Fruit fly (Drosophila melanogaster): Measurements from ENCODE around the gene CG32055.

The CG32055 gene

dm6 chr3L:10220064-10220463, at the start of gene CG32055:
TSS of gene CG32055 (minus strand) at chr3L:10220164.
- TF ChIP-seq svp (GFP tag) (peak; percentile 53), CG3919 (GFP tag; optimal IDR thresholded peaks at IDR 0.05) (no peak), CG1621 (tag; optimal IDR thresholded peaks at IDR 0.05) (peak; percentile 6), Eip78C (GFP tag) (peak; percentile 14)

- TF ChIP-seq eg (GFP tag; IDR thresholded peaks at IDR 0.05) (no peak), ss (GFP tag; optimal IDR thresholded peaks at IDR 0.05) (peak in 1 of 2 experiments; percentile 40), CG3032 (tag; optimal IDR thresholded peaks at IDR 0.05) (peak; percentile 14), svp (GFP tag) (peak; percentile 83), CG7368 (GFP tag; optimal IDR thresholded peaks at IDR 0.05) (no peak), CG16779 (tag; optimal IDR thresholded peaks at IDR 0.05) (no peak), CG11294 (GFP tag; IDR thresholded peaks at IDR 0.05) (no peak), CG10669 (GFP tag; optimal IDR thresholded peaks at IDR 0.05) (peak; percentile 8), dac (GFP tag; optimal IDR thresholded peaks at IDR 0.05) (no peak), Blimp-1 (GFP tag; optimal IDR thresholded peaks at IDR 0.05) (no peak), CG15336 (GFP tag; IDR thresholded peaks at IDR 0.05) (no peak), CG6808 (GFP tag; optimal IDR thresholded peaks at IDR 0.05) (no peak), dsx (GFP tag; optimal IDR thresholded peaks at IDR 0.05; ENCODE audit: poor library complexity, severe bottlenecking) (no peak), Eip75B (GFP tag; optimal IDR thresholded peaks at IDR 0.05) (no peak), CG10631 (GFP tag; optimal IDR thresholded peaks at IDR 0.05) (peak; percentile 31), OdsH (GFP tag; optimal IDR thresholded peaks at IDR 0.05) (peak; percentile 9), CG8319 (GFP tag; optimal IDR thresholded peaks at IDR 0.05) (no peak), Hr38 (GFP tag; optimal IDR thresholded peaks at IDR 0.05) (no peak), Eip78C (GFP tag) (peak; percentile 88), spab (GFP tag; optimal IDR thresholded peaks at IDR 0.05) (no peak), CG8632 (GFP tag; optimal IDR thresholded peaks at IDR 0.05) (no peak), Eip93F (GFP tag; optimal IDR thresholded peaks at IDR 0.05) (no peak), CG6276 (GFP tag; optimal IDR thresholded peaks at IDR 0.05) (no peak), acj6 (GFP tag; optimal IDR thresholded peaks at IDR 0.05) (peak; percentile 39), Ets21C (GFP tag; optimal IDR thresholded peaks at IDR 0.05) (peak; percentile 16), CG6163 (GFP tag; IDR thresholded peaks at IDR 0.05) (no peak), CG11762 (GFP tag; optimal IDR thresholded peaks at IDR 0.05; ENCODE audit: insufficient read depth) (no peak), Hr39 (GFP tag; optimal IDR thresholded peaks at IDR 0.05) (peak; percentile 52), Ets96B (tag; optimal IDR thresholded peaks at IDR 0.05) (peak; percentile 14), lz (GFP tag; optimal IDR thresholded peaks at IDR 0.05) (peak; percentile 26), Hr4 (GFP tag; optimal IDR thresholded peaks at IDR 0.05) (no peak), fd59A (GFP tag; optimal IDR thresholded peaks at IDR 0.05) (peak; percentile 26), CG4318 (GFP tag; optimal IDR thresholded peaks at IDR 0.05) (no peak), net (GFP tag; optimal IDR thresholded peaks at IDR 0.05) (no peak), CG8119 (GFP tag; IDR thresholded peaks at IDR 0.05) (no peak), cyc (GFP tag; optimal IDR thresholded peaks at IDR 0.05) (peak; percentile 16), salr (GFP tag; optimal IDR thresholded peaks at IDR 0.05) (no peak), topi (GFP tag; optimal IDR thresholded peaks at IDR 0.05) (peak; percentile 20), CG32006 (GFP tag; optimal IDR thresholded peaks at IDR 0.05) (no peak), CG9139 (GFP tag; optimal IDR thresholded peaks at IDR 0.05) (no peak), pdm3 (GFP tag; optimal IDR thresholded peaks at IDR 0.05) (peak; percentile 30), CG31627 (GFP tag; optimal IDR thresholded peaks at IDR 0.05) (peak; percentile 63), CG6792 (GFP tag; optimal IDR thresholded peaks at IDR 0.05) (no peak), Gug (GFP tag; IDR thresholded peaks at IDR 0.05) (no peak), CG3919 (GFP tag; optimal IDR thresholded peaks at IDR 0.05) (no peak), fkh (GFP tag; optimal IDR thresholded peaks at IDR 0.05) (no peak), CG11902 (GFP tag; optimal IDR thresholded peaks at IDR 0.05) (no peak), esn (GFP tag; optimal IDR thresholded peaks at IDR 0.05) (peak; percentile 56), Lpt (GFP tag; optimal IDR thresholded peaks at IDR 0.05) (no peak)
Observed at dm6 chr3L:10267605-10268004, 47.6 kb upstream of the CG32055 start.

Measured in whole organism, prepupa.